Fruit fly (Drosophila melanogaster) whole organism, embryonic: Measurements from ENCODE around the gene blot.

Experiments used
- Abd-B ChIP-seq: fragments of 200-800 bp; sonication (Bioruptor generic); optimal IDR thresholded peaks from 2 replicates; lab custom pipeline; 2018; ENCODE audit warnings: missing biosample characterization, mild to moderate bottlenecking, missing genetic modification characterization, moderate library complexity
- Ada2b ChIP-seq: fragments of 200-800 bp; sonication (Bioruptor generic); IDR thresholded peaks from 2 replicates; pipeline ENCODE4 v1.3.6; 2022; ENCODE audit warnings: missing biosample characterization, missing genetic modification characterization
- Asciz ChIP-seq: fragments of 200-800 bp; sonication (Bioruptor generic); optimal IDR thresholded peaks from 2 replicates; lab custom pipeline; 2017; ENCODE audit warnings: missing biosample characterization, mild to moderate bottlenecking, missing genetic modification characterization, missing genetic modification reagents
- C15 ChIP-seq: fragments of 200-800 bp; sonication (Bioruptor generic); IDR thresholded peaks from 3 replicates; pipeline ENCODE4 v1.3.6; 2022; ENCODE audit warnings: missing biosample characterization, missing genetic modification characterization
- CG10274 ChIP-seq: fragments of 200-800 bp; sonication (Bioruptor generic); optimal IDR thresholded peaks from 3 replicates; lab custom pipeline; 2017; ENCODE audit warnings: missing biosample characterization, mild to moderate bottlenecking, missing genetic modification characterization
- CG10431 ChIP-seq: fragments of 200-800 bp; sonication (Bioruptor generic); optimal IDR thresholded peaks from 3 replicates; lab custom pipeline; 2018; ENCODE audit warnings: missing biosample characterization, mild to moderate bottlenecking, missing genetic modification characterization
- CG11085 ChIP-seq: fragments of 200-800 bp; sonication (Bioruptor generic); IDR thresholded peaks from 2 replicates; pipeline ENCODE4 v1.3.6; 2022; ENCODE audit warnings: missing biosample characterization, missing genetic modification characterization
- CG11398 ChIP-seq: fragments of 200-800 bp; sonication (Bioruptor generic); optimal IDR thresholded peaks from 2 replicates; lab custom pipeline; 2016; ENCODE audit warnings: missing biosample characterization, missing genetic modification characterization
- CG13624 ChIP-seq: fragments of 200-800 bp; sonication (Bioruptor generic); optimal IDR thresholded peaks from 2 replicates; lab custom pipeline; 2016; ENCODE audit warnings: missing biosample characterization, missing genetic modification characterization
- CG14050 ChIP-seq: fragments of 200-800 bp; sonication (Bioruptor generic); IDR thresholded peaks from 3 replicates; pipeline ENCODE4 v1.3.6; 2022; ENCODE audit warnings: missing biosample characterization, missing genetic modification characterization
- CG14667 ChIP-seq: fragments of 200-800 bp; sonication (Bioruptor generic); IDR thresholded peaks from 2 replicates; pipeline ENCODE4 v1.3.6; 2022; ENCODE audit warnings: missing biosample characterization, missing genetic modification characterization
- CG17328 ChIP-seq: fragments of 200-800 bp; sonication (Bioruptor generic); IDR thresholded peaks from 2 replicates; pipeline ENCODE4 v1.3.6; 2022; ENCODE audit warnings: missing biosample characterization, missing genetic modification characterization
- CG17359 ChIP-seq: fragments of 200-800 bp; sonication (Bioruptor generic); optimal IDR thresholded peaks from 3 replicates; lab custom pipeline; 2018; ENCODE audit warnings: missing biosample characterization, mild to moderate bottlenecking, missing genetic modification characterization, moderate library complexity
- CG17385 ChIP-seq: fragments of 200-800 bp; sonication (Bioruptor generic); optimal IDR thresholded peaks from 3 replicates; lab custom pipeline; 2018; ENCODE audit warnings: missing biosample characterization, mild to moderate bottlenecking, missing genetic modification characterization
- CG17568 ChIP-seq: fragments of 200-800 bp; sonication (Bioruptor generic); optimal IDR thresholded peaks from 2 replicates; lab custom pipeline; 2018; ENCODE audit warnings: missing biosample characterization, mild to moderate bottlenecking, missing genetic modification characterization, moderate library complexity
- CG30020 ChIP-seq: fragments of 200-800 bp; optimal IDR thresholded peaks from 2 replicates; lab custom pipeline; 2019; ENCODE audit warnings: missing biosample characterization, mild to moderate bottlenecking, missing genetic modification characterization, moderate library complexity
- CG30431 ChIP-seq: fragments of 200-800 bp; sonication (Bioruptor generic); optimal IDR thresholded peaks from 2 replicates; lab custom pipeline; 2017; ENCODE audit warnings: missing biosample characterization, missing genetic modification characterization
- CG3281 ChIP-seq: fragments of 200-800 bp; sonication (Bioruptor generic); optimal IDR thresholded peaks from 3 replicates; lab custom pipeline; 2017; ENCODE audit warnings: missing biosample characterization, mild to moderate bottlenecking, missing genetic modification characterization
- CG3407 ChIP-seq: fragments of 200-800 bp; sonication (Bioruptor generic); optimal IDR thresholded peaks from 2 replicates; lab custom pipeline; 2018; ENCODE audit warnings: missing biosample characterization, mild to moderate bottlenecking, missing genetic modification characterization
- CG4854 ChIP-seq: fragments of 200-800 bp; sonication (Bioruptor generic); optimal IDR thresholded peaks from 2 replicates; lab custom pipeline; 2016; ENCODE audit warnings: missing biosample characterization, missing genetic modification characterization, inconsistent platforms
- CG6683 ChIP-seq: fragments of 200-800 bp; sonication (Bioruptor generic); optimal IDR thresholded peaks from 2 replicates; lab custom pipeline; 2017; ENCODE audit warnings: missing biosample characterization, mild to moderate bottlenecking, missing genetic modification characterization, missing genetic modification reagents
- CG8359 ChIP-seq: fragments of 200-800 bp; sonication (Bioruptor generic); optimal IDR thresholded peaks from 2 replicates; lab custom pipeline; 2017; ENCODE audit warnings: missing biosample characterization, mild to moderate bottlenecking, missing genetic modification characterization, borderline replicate concordance
- CG9797 ChIP-seq: fragments of 200-800 bp; sonication (Bioruptor generic); optimal IDR thresholded peaks from 3 replicates; lab custom pipeline; 2018; ENCODE audit warnings: missing biosample characterization, mild to moderate bottlenecking, missing genetic modification characterization
- D19A ChIP-seq: fragments of 200-800 bp; optimal IDR thresholded peaks from 3 replicates; lab custom pipeline; 2019; ENCODE audit warnings: missing biosample characterization, mild to moderate bottlenecking, missing genetic modification characterization, moderate library complexity
- Dll ChIP-seq: fragments of 200-800 bp; sonication (Bioruptor generic); IDR thresholded peaks from 4 replicates; pipeline ENCODE4 v1.3.6; 2022; ENCODE audit warnings: missing biosample characterization, missing genetic modification characterization; ENCODE audit not compliant: partially characterized antibody
- H2.0 ChIP-seq: fragments of 200-800 bp; sonication (Bioruptor generic); IDR thresholded peaks from 2 replicates; pipeline ENCODE4 v1.3.6; 2022; ENCODE audit warnings: missing biosample characterization, missing genetic modification characterization
- HLH4C ChIP-seq: fragments of 200-800 bp; sonication (Bioruptor generic); IDR thresholded peaks from 3 replicates; pipeline ENCODE4 v1.3.6; 2022; ENCODE audit warnings: missing biosample characterization, missing genetic modification characterization; ENCODE audit not compliant: partially characterized antibody
- HLH54F ChIP-seq: fragments of 200-800 bp; sonication (Bioruptor generic); optimal IDR thresholded peaks from 3 replicates; lab custom pipeline; 2016; ENCODE audit warnings: missing biosample characterization, missing genetic modification characterization
- Hand ChIP-seq: fragments of 200-800 bp; sonication (Bioruptor generic); optimal IDR thresholded peaks from 2 replicates; lab custom pipeline; 2017; ENCODE audit warnings: mild to moderate bottlenecking, missing biosample characterization, missing genetic modification reagents, missing genetic modification characterization
- Hr51 ChIP-seq, 2 experiments: fragments of 200-800 bp; sonication (Bioruptor generic); optimal IDR thresholded peaks; 2 replicates in 1 of 2; 3 replicates in 1 of 2; lab custom pipeline; 2016 to 2018; ENCODE audit warnings: missing biosample characterization in 2 of 2, missing genetic modification characterization in 2 of 2, mild to moderate bottlenecking in 1 of 2, moderate library complexity in 1 of 2
- Lhr ChIP-seq: fragments of 200-800 bp; sonication (Bioruptor generic); optimal IDR thresholded peaks from 3 replicates; lab custom pipeline; 2017; ENCODE audit warnings: mild to moderate bottlenecking, missing biosample characterization, missing genetic modification reagents, missing genetic modification characterization
- PHDP ChIP-seq: fragments of 200-800 bp; sonication (Bioruptor generic); optimal IDR thresholded peaks from 3 replicates; lab custom pipeline; 2018; ENCODE audit warnings: missing biosample characterization, mild to moderate bottlenecking, missing genetic modification characterization, moderate library complexity
- Sox100B ChIP-seq: fragments of 200-800 bp; sonication (Bioruptor generic); optimal IDR thresholded peaks from 3 replicates; lab custom pipeline; 2018; ENCODE audit warnings: missing biosample characterization, mild to moderate bottlenecking, missing genetic modification characterization
- Spps ChIP-seq: fragments of 200-800 bp; sonication (Bioruptor generic); optimal IDR thresholded peaks from 2 replicates; lab custom pipeline; 2018; ENCODE audit warnings: missing biosample characterization, mild to moderate bottlenecking, missing genetic modification characterization
- chm ChIP-seq: fragments of 200-800 bp; sonication (Bioruptor generic); IDR thresholded peaks from 2 replicates; pipeline ENCODE4 v1.3.6; 2022; ENCODE audit warnings: missing biosample characterization, missing genetic modification characterization
- dan ChIP-seq: fragments of 200-800 bp; sonication (Bioruptor generic); IDR thresholded peaks from 2 replicates; pipeline ENCODE4 v1.3.6; 2022; ENCODE audit warnings: missing biosample characterization, missing genetic modification characterization
- danr ChIP-seq: fragments of 200-800 bp; sonication (Bioruptor generic); IDR thresholded peaks from 2 replicates; pipeline ENCODE4 v1.3.6; 2022; ENCODE audit warnings: missing biosample characterization, missing genetic modification characterization
- dm ChIP-seq: fragments of 200-800 bp; sonication (Bioruptor generic); optimal IDR thresholded peaks from 3 replicates; lab custom pipeline; 2016; ENCODE audit warnings: missing biosample characterization, missing genetic modification characterization
- dysf ChIP-seq: fragments of 200-800 bp; sonication (Bioruptor generic); IDR thresholded peaks from 3 replicates; pipeline ENCODE4 v1.3.6; 2022; ENCODE audit warnings: missing biosample characterization, missing genetic modification characterization
- esg ChIP-seq: fragments of 200-800 bp; sonication (Bioruptor generic); conservative IDR thresholded peaks from 2 replicates; pipeline ENCODE4 v1.3.6; 2022; ENCODE audit warnings: missing biosample characterization, missing genetic modification characterization
- gem ChIP-seq: fragments of 200-800 bp; sonication (Bioruptor generic); optimal IDR thresholded peaks from 2 replicates; lab custom pipeline; 2019; ENCODE audit warnings: missing biosample characterization, mild to moderate bottlenecking, missing genetic modification characterization, moderate library complexity
- ham ChIP-seq: fragments of 200-800 bp; sonication (Bioruptor generic); IDR thresholded peaks from 2 replicates; pipeline ENCODE4 v1.3.6; 2022; ENCODE audit warnings: missing biosample characterization, missing genetic modification characterization
- inv ChIP-seq: fragments of 200-800 bp; sonication (Bioruptor generic); IDR thresholded peaks from 2 replicates; pipeline ENCODE4 v1.3.6; 2022; ENCODE audit warnings: missing biosample characterization, missing genetic modification characterization; ENCODE audit not compliant: partially characterized antibody
- ken ChIP-seq: fragments of 200-800 bp; sonication (Bioruptor generic); IDR thresholded peaks from 3 replicates; pipeline ENCODE4 v1.3.6; 2022; ENCODE audit warnings: missing biosample characterization, missing genetic modification characterization
- klu ChIP-seq: fragments of 200-800 bp; sonication (Bioruptor generic); IDR thresholded peaks from 2 replicates; pipeline ENCODE4 v1.3.6; 2022; ENCODE audit warnings: missing biosample characterization, missing genetic modification characterization
- pros ChIP-seq: fragments of 200-800 bp; sonication (Bioruptor generic); optimal IDR thresholded peaks from 3 replicates; lab custom pipeline; 2019; ENCODE audit warnings: missing biosample characterization, mild to moderate bottlenecking, missing genetic modification characterization, moderate library complexity
- slp2 ChIP-seq: fragments of 200-800 bp; sonication (Bioruptor generic); optimal IDR thresholded peaks from 2 replicates; lab custom pipeline; 2016; ENCODE audit warnings: missing biosample characterization, missing genetic modification characterization
- stwl ChIP-seq: fragments of 200-800 bp; sonication (Bioruptor generic); optimal IDR thresholded peaks from 3 replicates; lab custom pipeline; 2018; ENCODE audit warnings: missing biosample characterization, mild to moderate bottlenecking, missing genetic modification characterization, moderate library complexity
- tup ChIP-seq: fragments of 200-800 bp; sonication (Bioruptor generic); optimal IDR thresholded peaks from 2 replicates; lab custom pipeline; 2016; ENCODE audit warnings: missing biosample characterization, mild to moderate bottlenecking, missing genetic modification characterization, moderate library complexity
- zfh2 ChIP-seq: fragments of 200-800 bp; sonication (Bioruptor generic); optimal IDR thresholded peaks from 2 replicates; lab custom pipeline; 2016; ENCODE audit warnings: missing biosample characterization, missing genetic modification characterization

blot gene

dm6 chr3L:17433555-17433954 is 12.2 kb upstream of the blot start, which contains the start of the genes Coq4 and CG32176 (continued):
- TF ChIP-seq stwl (tag; lab: Kevin White, UChicago) = peak; percentile 78
- TF ChIP-seq CG14667 = peak; percentile 97
- peak; percentile 94 for TF ChIP-seq D19A (tag; lab: Kevin White, UChicago)
- TF ChIP-seq CG17359 (tag; lab: Kevin White, UChicago) = peak; percentile 98
- peak; percentile 98 for TF ChIP-seq dysf (GFP tag; lab: Robert Waterston, UW)
- peak; percentile 91 for TF ChIP-seq Asciz
- peak; percentile 98 for TF ChIP-seq ken (GFP tag; lab: Robert Waterston, UW)
- TF ChIP-seq Sox100B (GFP tag; lab: Kevin White, UChicago) = peak; percentile 93
- peak; percentile 98 to 99 for TF ChIP-seq Hr51 (GFP tag; optimal IDR thresholded peaks at IDR 0.05; lab: Kevin White, UChicago)
- peak; percentile 99 for TF ChIP-seq zfh2 (GFP tag; lab: Kevin White, UChicago)
- peak; percentile 98 for TF ChIP-seq PHDP (tag; lab: Kevin White, UChicago)
- TF ChIP-seq Hand = peak; percentile 84
- TF ChIP-seq ham = peak; percentile 92
- peak; percentile 90 for TF ChIP-seq CG6683
- TF ChIP-seq pros (GFP tag; lab: Kevin White, UChicago) = peak; percentile 49
- TF ChIP-seq chm (GFP tag; lab: Robert Waterston, UW) = peak; percentile 98
- peak; percentile 99 for TF ChIP-seq Abd-B (GFP tag; lab: Kevin White, UChicago)
- TF ChIP-seq CG30431 (GFP tag; lab: Kevin White, UChicago) = peak; percentile 97
- TF ChIP-seq CG3281 = peak; percentile 97
- peak; percentile 98 for TF ChIP-seq CG11085 (GFP tag; lab: Robert Waterston, UW)
- TF ChIP-seq CG17328 (GFP tag; lab: Robert Waterston, UW) = peak; percentile 97
- peak; percentile 95 for TF ChIP-seq CG17568 (GFP tag; lab: Kevin White, UChicago)
- TF ChIP-seq danr = peak; percentile 92
- peak; percentile 98 for TF ChIP-seq CG4854 (GFP tag; lab: Kevin White, UChicago)
- peak; percentile 88 for TF ChIP-seq CG10274 (GFP tag; lab: Kevin White, UChicago)
- peak; percentile 86 for TF ChIP-seq CG30020
- TF ChIP-seq HLH54F (GFP tag; lab: Kevin White, UChicago) = peak; percentile 99
- TF ChIP-seq C15 (GFP tag; lab: Robert Waterston, UW) = peak; percentile 97
- no peak for TF ChIP-seq CG9797 (GFP tag; lab: Kevin White, UChicago)
- TF ChIP-seq tup (GFP tag; lab: Kevin White, UChicago) = peak; percentile 97
- TF ChIP-seq esg = peak; percentile 97
- peak; percentile 98 for TF ChIP-seq Ada2b (GFP tag; lab: Robert Waterston, UW)
- TF ChIP-seq Dll (GFP tag; lab: Robert Waterston, UW) = peak; percentile 65; the same call in 3 of the 4 replicates
- TF ChIP-seq slp2 (GFP tag; lab: Kevin White, UChicago) = peak; percentile 98
- TF ChIP-seq CG13624 (GFP tag; lab: Kevin White, UChicago) = peak; percentile 98
- TF ChIP-seq Lhr (GFP tag; lab: Kevin White, UChicago) = peak; percentile 91
- peak; percentile 98 for TF ChIP-seq H2.0 (GFP tag; lab: Robert Waterston, UW)
- peak; percentile 96 for TF ChIP-seq klu
- TF ChIP-seq Spps (tag; lab: Kevin White, UChicago) = peak; percentile 93
- peak; percentile 93 for TF ChIP-seq CG3407 (GFP tag; lab: Kevin White, UChicago)
- peak; percentile 96 for TF ChIP-seq dm (GFP tag; lab: Kevin White, UChicago)
- peak; percentile 59 for TF ChIP-seq inv (GFP tag; lab: Robert Waterston, UW)
- TF ChIP-seq CG17385 (GFP tag; lab: Kevin White, UChicago) = peak; percentile 93
- peak; percentile 95 for TF ChIP-seq dan
- TF ChIP-seq HLH4C (GFP tag; lab: Robert Waterston, UW) = peak; percentile 62
- TF ChIP-seq gem = peak; percentile 99
- peak; percentile 90 for TF ChIP-seq CG8359 (GFP tag; lab: Kevin White, UChicago)
- TF ChIP-seq CG14050 (GFP tag; lab: Robert Waterston, UW) = peak; percentile 97
- TF ChIP-seq CG10431 (GFP tag; lab: Kevin White, UChicago) = peak; percentile 92
- peak; percentile 95 for TF ChIP-seq CG11398
